Fruit fly (Drosophila melanogaster): ENCODE measurements around the gene qua.

The qua gene

DNA sequence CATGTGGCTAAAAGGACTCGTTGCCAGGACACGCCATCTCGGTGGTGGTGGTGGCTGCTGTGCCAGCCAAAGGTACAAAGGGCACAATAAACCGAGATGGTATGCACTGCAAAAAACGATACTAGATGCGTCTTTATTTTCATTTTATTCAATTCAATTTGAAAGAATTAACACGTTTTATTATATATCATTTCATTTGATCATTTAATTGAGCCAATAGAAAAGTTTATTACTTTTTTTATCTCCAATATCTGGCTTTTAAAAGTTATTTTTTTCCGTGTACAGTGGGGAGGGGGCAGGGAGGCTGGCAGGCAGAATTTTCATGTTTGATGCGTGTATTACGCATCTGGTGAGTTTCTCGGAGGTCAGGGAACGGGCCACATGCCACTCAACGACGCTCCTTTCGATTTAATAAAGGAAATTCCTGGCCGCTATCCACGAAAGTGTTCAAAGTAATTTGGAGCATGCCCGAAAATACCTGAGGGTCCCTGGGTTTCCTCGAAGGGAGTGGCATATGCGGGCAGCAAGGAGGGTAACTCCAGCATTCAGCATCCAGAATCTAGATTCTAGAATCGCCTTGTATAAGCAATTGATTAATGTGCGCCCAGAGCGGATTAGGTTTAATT is 17.2 kb upstream of the qua start (continued):
- TF ChIP-seq schlank (tag; optimal IDR thresholded peaks at IDR 0.05) (peak; percentile 68), Hr39 (optimal IDR thresholded peaks at IDR 0.05) (no peak), lab (GFP tag; optimal IDR thresholded peaks at IDR 0.05) (peak; percentile 94), h (optimal IDR thresholded peaks at IDR 0.05) (no peak), crc (GFP tag; optimal IDR thresholded peaks at IDR 0.05) (peak; percentile 12), CG11247 (GFP tag; IDR thresholded peaks at IDR 0.05) (peak; percentile 63), CG4820 (GFP tag; optimal IDR thresholded peaks at IDR 0.05) (peak; percentile 88), CG13123 (GFP tag; optimal IDR thresholded peaks at IDR 0.05) (no peak), fd3F (GFP tag; optimal IDR thresholded peaks at IDR 0.05) (peak; percentile 48), CG31224 (GFP tag; IDR thresholded peaks at IDR 0.05) (peak; percentile 57), CG9817 (tag; optimal IDR thresholded peaks at IDR 0.05) (peak; percentile 85), CG9437 (GFP tag; optimal IDR thresholded peaks at IDR 0.05) (peak; percentile 72), CG8089 (GFP tag; optimal IDR thresholded peaks at IDR 0.05) (peak; percentile 58), tll (GFP tag; optimal IDR thresholded peaks at IDR 0.05) (peak in 1 of 2 experiments; percentile 45), CG5180 (GFP tag; optimal IDR thresholded peaks at IDR 0.05) (peak; percentile 80), unpg (GFP tag; optimal IDR thresholded peaks at IDR 0.05) (peak; percentile 91), CG1602 (GFP tag; optimal IDR thresholded peaks at IDR 0.05) (peak; percentile 83), cwo (GFP tag; optimal IDR thresholded peaks at IDR 0.05) (peak; percentile 83), CG31388 (GFP tag; optimal IDR thresholded peaks at IDR 0.05) (peak; percentile 54), hth (optimal IDR thresholded peaks at IDR 0.05) (no peak), corto (GFP tag; optimal IDR thresholded peaks at IDR 0.05) (peak; percentile 4), CG13894 (tag; optimal IDR thresholded peaks at IDR 0.05) (peak; percentile 85), MESR4 (GFP tag; optimal IDR thresholded peaks at IDR 0.05) (peak; percentile 4), CG18599 (GFP tag; optimal IDR thresholded peaks at IDR 0.05) (peak; percentile 96), CG6854 (GFP tag; optimal IDR thresholded peaks at IDR 0.05) (peak; percentile 77), pum (GFP tag; optimal IDR thresholded peaks at IDR 0.05) (peak; percentile 79), sd (tag; optimal IDR thresholded peaks at IDR 0.05) (peak; percentile 75), CG17612 (GFP tag; IDR thresholded peaks at IDR 0.05) (peak; percentile 38), CG16813 (GFP tag; IDR thresholded peaks at IDR 0.05; ENCODE audit: partially characterized antibody) (no peak), CG43689 (GFP tag; IDR thresholded peaks at IDR 0.05) (peak; percentile 38; the same call in 1 of the 2 replicates), CG10959 (GFP tag; IDR thresholded peaks at IDR 0.05) (peak; percentile 76), D (optimal IDR thresholded peaks at IDR 0.05) (no peak), D (GFP tag; optimal IDR thresholded peaks at IDR 0.05) (peak; percentile 92), BEAF-32 (GFP tag; optimal IDR thresholded peaks at IDR 0.05) (no peak), Awh (GFP tag; IDR thresholded peaks at IDR 0.05) (peak; percentile 83), fru (optimal IDR thresholded peaks at IDR 0.05) (no peak), sug (tag; optimal IDR thresholded peaks at IDR 0.05) (no peak), CG12104 (GFP tag; optimal IDR thresholded peaks at IDR 0.05) (peak; percentile 66), CG11085 (GFP tag; IDR thresholded peaks at IDR 0.05) (peak; percentile 75), unc-4 (GFP tag; IDR thresholded peaks at IDR 0.05; ENCODE audit: partially characterized antibody) (no peak), lola (GFP tag; optimal IDR thresholded peaks at IDR 0.05) (peak in 1 of 3 experiments; percentile 94), Sox100B (GFP tag; optimal IDR thresholded peaks at IDR 0.05) (peak; percentile 85), bigmax (GFP tag; optimal IDR thresholded peaks at IDR 0.05) (no peak), vnd (GFP tag; IDR thresholded peaks at IDR 0.05; ENCODE audit: partially characterized antibody) (no peak), CG10979 (tag; optimal IDR thresholded peaks at IDR 0.05) (peak; percentile 95), zf30C (GFP tag; optimal IDR thresholded peaks at IDR 0.05) (peak; percentile 91), CG1233 (GFP tag; optimal IDR thresholded peaks at IDR 0.05) (peak; percentile 79), Ptx1 (GFP tag; IDR thresholded peaks at IDR 0.05) (peak; percentile 83), Dfd (GFP tag; optimal IDR thresholded peaks at IDR 0.05) (no peak), CG4282 (GFP tag; optimal IDR thresholded peaks at IDR 0.05) (peak; percentile 8)
